Fruit fly (Drosophila melanogaster) whole organism, wandering third instar larva: Measurements from ENCODE around the gene CG4666.

Source experiments
- Abd-B ChIP-seq: fragments of >200 bp; optimal IDR thresholded peaks from 2 replicates; lab custom pipeline; 2017; ENCODE audit warnings: missing biosample characterization, missing genetic modification characterization
- CG32264 ChIP-seq: fragments of 200-800 bp; sonication (Bioruptor generic); optimal IDR thresholded peaks from 2 replicates; lab custom pipeline; 2016; ENCODE audit warnings: missing biosample characterization, missing genetic modification characterization
- CG9705 ChIP-seq: fragments of 200-800 bp; sonication (Bioruptor generic); optimal IDR thresholded peaks from 2 replicates; lab custom pipeline; 2018; ENCODE audit warnings: missing biosample characterization, mild to moderate bottlenecking, missing genetic modification characterization
- CrebA ChIP-seq: fragments of 200-800 bp; sonication (Bioruptor generic); optimal IDR thresholded peaks from 2 replicates; lab custom pipeline; 2016; ENCODE audit warnings: missing biosample characterization, mild to moderate bottlenecking, missing genetic modification characterization, borderline replicate concordance
- Dfd ChIP-seq: fragments of >200 bp; optimal IDR thresholded peaks from 2 replicates; lab custom pipeline; 2017; ENCODE audit warnings: missing biosample characterization, missing genetic modification characterization
- Dif ChIP-seq: fragments of 200-275, 200-300 bp; sonication (Bioruptor generic); optimal IDR thresholded peaks from 2 replicates; lab custom pipeline; 2018; ENCODE audit warnings: missing biosample characterization, missing genetic modification characterization; ENCODE audit not compliant: partially characterized antibody
- GATAd ChIP-seq: sonication (Bioruptor generic); optimal IDR thresholded peaks from 2 replicates; lab custom pipeline; 2016; ENCODE audit warnings: missing biosample characterization, missing genetic modification characterization
- HLH106 ChIP-seq: fragments of 200-800 bp; optimal IDR thresholded peaks from 3 replicates; lab custom pipeline; 2019; ENCODE audit warnings: missing biosample characterization, mild to moderate bottlenecking, missing genetic modification characterization, moderate library complexity
- Hr78 ChIP-seq: fragments of >200 bp; optimal IDR thresholded peaks from 2 replicates; lab custom pipeline; 2017; ENCODE audit warnings: missing biosample characterization, missing genetic modification characterization
- Hr83 ChIP-seq: fragments of 200-300 bp; sonication (Bioruptor generic); optimal IDR thresholded peaks from 2 replicates; lab custom pipeline; 2016; ENCODE audit warnings: missing biosample characterization, mild to moderate bottlenecking, missing genetic modification characterization, moderate library complexity; ENCODE audit not compliant: poor library complexity, severe bottlenecking
- Mio ChIP-seq: sonication (Bioruptor generic); optimal IDR thresholded peaks from 2 replicates; lab custom pipeline; 2016; ENCODE audit warnings: missing biosample characterization, missing genetic modification characterization
- Myc ChIP-seq: fragments of >200 bp; optimal IDR thresholded peaks from 2 replicates; lab custom pipeline; 2017
- N ChIP-seq: fragments of >200 bp; optimal IDR thresholded peaks from 2 replicates; lab custom pipeline; 2018; ENCODE audit warnings: missing biosample characterization, missing external identifiers, missing genetic modification characterization
- OdsH ChIP-seq: fragments of 200-800 bp; sonication (Bioruptor generic); optimal IDR thresholded peaks from 2 replicates; lab custom pipeline; 2016; ENCODE audit warnings: missing biosample characterization, mild to moderate bottlenecking, missing genetic modification characterization
- Sp1 ChIP-seq: fragments of 200-800 bp; sonication (Bioruptor generic); optimal IDR thresholded peaks from 3 replicates; lab custom pipeline; 2019; ENCODE audit warnings: missing biosample characterization, mild to moderate bottlenecking, missing genetic modification characterization, moderate library complexity
- br ChIP-seq: fragments of 200-800 bp; sonication (Bioruptor generic); optimal IDR thresholded peaks from 2 replicates; lab custom pipeline; 2016; ENCODE audit warnings: missing biosample characterization, missing genetic modification characterization
- brk ChIP-seq: fragments of 200-800 bp; sonication (Bioruptor generic); optimal IDR thresholded peaks from 2 replicates; lab custom pipeline; 2016; ENCODE audit warnings: missing biosample characterization, mild to moderate bottlenecking, missing genetic modification characterization
- dl ChIP-seq, 2 experiments: fragments of 175-275, 200-275 bp in 1 of 2; fragments of 200-275 bp in 1 of 2; sonication (Bioruptor generic); optimal IDR thresholded peaks; lab custom pipeline; 2018; ENCODE audit warnings: mild to moderate bottlenecking in 2 of 2, missing biosample characterization in 2 of 2, missing genetic modification characterization in 2 of 2, moderate library complexity in 2 of 2; ENCODE audit not compliant: partially characterized antibody in 2 of 2, insufficient read depth in 1 of 2
- dmrt93B ChIP-seq: fragments of 200-800 bp; sonication (Bioruptor generic); optimal IDR thresholded peaks from 2 replicates; lab custom pipeline; 2018; ENCODE audit warnings: missing biosample characterization, mild to moderate bottlenecking, missing genetic modification characterization
- ey ChIP-seq: fragments of 200-800 bp; sonication (Bioruptor generic); optimal IDR thresholded peaks from 2 replicates; lab custom pipeline; 2016; ENCODE audit warnings: missing biosample characterization, missing genetic modification characterization
- foxo ChIP-seq, 2 experiments: fragments of 200-800 bp; sonication (Bioruptor generic); optimal IDR thresholded peaks; 2 replicates in 1 of 2; 3 replicates in 1 of 2; lab custom pipeline; 2016 to 2017; ENCODE audit warnings: missing biosample characterization in 2 of 2, missing genetic modification characterization in 2 of 2
- fru ChIP-seq: fragments of 200-800 bp; sonication (Bioruptor generic); optimal IDR thresholded peaks from 3 replicates; lab custom pipeline; 2016; ENCODE audit warnings: missing biosample characterization, mild to moderate bottlenecking, missing genetic modification characterization
- h ChIP-seq: fragments of 200-800 bp; sonication (Bioruptor generic); optimal IDR thresholded peaks from 3 replicates; lab custom pipeline; 2016; ENCODE audit warnings: missing biosample characterization, mild to moderate bottlenecking, missing genetic modification characterization
- jim ChIP-seq: fragments of 175-275, 200-325 bp; sonication (Bioruptor generic); optimal IDR thresholded peaks from 2 replicates; lab custom pipeline; 2016; ENCODE audit warnings: missing biosample characterization, mild to moderate bottlenecking, missing genetic modification characterization
- lola ChIP-seq: fragments of >200 bp; optimal IDR thresholded peaks from 2 replicates; lab custom pipeline; 2017; ENCODE audit warnings: missing biosample characterization, missing genetic modification characterization
- pan ChIP-seq: fragments of >200 bp; optimal IDR thresholded peaks from 2 replicates; lab custom pipeline; 2017
- psq ChIP-seq: fragments of 200-800 bp; sonication (Bioruptor generic); optimal IDR thresholded peaks from 3 replicates; lab custom pipeline; 2017; ENCODE audit warnings: missing biosample characterization, mild to moderate bottlenecking, missing genetic modification characterization, moderate library complexity
- rgr ChIP-seq: fragments of 200-800 bp; sonication (Bioruptor generic); optimal IDR thresholded peaks from 3 replicates; lab custom pipeline; 2016; ENCODE audit warnings: missing biosample characterization, mild to moderate bottlenecking, missing genetic modification characterization
- sage ChIP-seq: fragments of 200-800 bp; sonication (Bioruptor generic); optimal IDR thresholded peaks from 2 replicates; lab custom pipeline; 2016; ENCODE audit warnings: missing biosample characterization, mild to moderate bottlenecking, missing genetic modification characterization
- sv ChIP-seq: fragments of 200-800 bp; sonication (Bioruptor generic); optimal IDR thresholded peaks from 3 replicates; lab custom pipeline; 2016; ENCODE audit warnings: missing biosample characterization, missing genetic modification characterization
- tai ChIP-seq: sonication (Bioruptor generic); optimal IDR thresholded peaks from 2 replicates; lab custom pipeline; 2016; ENCODE audit warnings: missing biosample characterization, missing genetic modification characterization
- usp ChIP-seq: fragments of >200 bp; optimal IDR thresholded peaks from 2 replicates; lab custom pipeline; 2017; ENCODE audit warnings: missing biosample characterization, missing genetic modification characterization

CG4666 gene

DNA sequence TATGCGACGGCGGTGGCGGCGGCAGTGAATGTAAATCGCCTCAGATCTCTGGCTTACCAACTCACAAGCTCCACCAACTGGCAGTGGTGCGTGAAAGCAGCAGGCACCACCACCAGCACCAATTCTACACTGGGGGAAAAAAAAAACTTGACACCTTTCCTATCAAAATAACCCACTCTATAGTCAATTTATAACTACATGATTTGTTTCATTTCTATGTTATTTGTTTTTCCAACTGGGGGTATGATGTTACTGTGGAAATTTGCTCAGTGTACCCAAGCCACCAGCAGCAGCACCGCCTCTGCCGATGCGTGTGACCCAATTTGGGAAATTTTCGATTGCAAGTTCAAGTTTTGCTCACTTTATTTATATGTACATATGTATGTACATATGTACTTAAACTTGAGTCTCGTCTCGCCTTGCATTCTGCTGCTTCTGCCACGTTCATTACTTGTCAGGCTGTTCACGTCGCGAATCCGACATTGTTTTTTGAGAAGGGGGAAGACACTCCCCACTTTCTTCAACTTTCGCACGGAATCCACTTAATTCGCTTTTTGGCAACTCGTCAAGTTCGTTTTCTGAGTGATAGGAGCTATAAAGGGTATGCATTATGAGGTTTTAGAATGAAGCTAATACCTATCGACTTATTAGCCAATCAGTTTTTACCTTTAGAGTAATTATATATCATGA is 18.3 kb downstream of the CG4666 start:
- TF ChIP-seq br (GFP tag; lab: Kevin White, UChicago), result peak; percentile 47
- TF ChIP-seq HLH106 (tag; lab: Kevin White, UChicago), result peak; percentile 5
- TF ChIP-seq Myc, result no peak
- TF ChIP-seq h (GFP tag; lab: Kevin White, UChicago), result peak; percentile 62
- peak; percentile 49 for TF ChIP-seq ey
- peak; percentile 1 for TF ChIP-seq psq (GFP tag; lab: Kevin White, UChicago)
- peak; percentile 71 for TF ChIP-seq fru (GFP tag; lab: Kevin White, UChicago)
- TF ChIP-seq Sp1 (GFP tag; lab: Kevin White, UChicago), result peak; percentile 1
- no peak for TF ChIP-seq Dif
- TF ChIP-seq OdsH (GFP tag; lab: Kevin White, UChicago), result peak; percentile 18
- TF ChIP-seq Hr83, result no peak
- TF ChIP-seq CG32264 (GFP tag; lab: Kevin White, UChicago), result no peak
- TF ChIP-seq dmrt93B, result peak; percentile 20
- TF ChIP-seq foxo (GFP tag; optimal IDR thresholded peaks at IDR 0.05; lab: Kevin White, UChicago), result peak in 1 of 2 experiments; percentile 63
- TF ChIP-seq Hr78 (GFP tag; lab: Kevin White, UChicago), result no peak
- peak; percentile 52 for TF ChIP-seq rgr (GFP tag; lab: Kevin White, UChicago)

- no peak for TF ChIP-seq ey
- no peak for TF ChIP-seq rgr (GFP tag; lab: Kevin White, UChicago)
- TF ChIP-seq h (GFP tag; lab: Kevin White, UChicago), result no peak
- no peak for TF ChIP-seq CG32264 (GFP tag; lab: Kevin White, UChicago)
- TF ChIP-seq Dfd (GFP tag; lab: Kevin White, UChicago), result no peak
- no peak for TF ChIP-seq Abd-B (GFP tag; lab: Kevin White, UChicago)
- TF ChIP-seq sage (GFP tag; lab: Kevin White, UChicago), result no peak
- TF ChIP-seq tai (GFP tag; lab: Kevin White, UChicago), result no peak
- TF ChIP-seq lola (GFP tag; lab: Kevin White, UChicago), result no peak
Measured at dm6 chrX:6054031-6054430, 23.6 kb downstream of the CG4666 start.

DNA sequence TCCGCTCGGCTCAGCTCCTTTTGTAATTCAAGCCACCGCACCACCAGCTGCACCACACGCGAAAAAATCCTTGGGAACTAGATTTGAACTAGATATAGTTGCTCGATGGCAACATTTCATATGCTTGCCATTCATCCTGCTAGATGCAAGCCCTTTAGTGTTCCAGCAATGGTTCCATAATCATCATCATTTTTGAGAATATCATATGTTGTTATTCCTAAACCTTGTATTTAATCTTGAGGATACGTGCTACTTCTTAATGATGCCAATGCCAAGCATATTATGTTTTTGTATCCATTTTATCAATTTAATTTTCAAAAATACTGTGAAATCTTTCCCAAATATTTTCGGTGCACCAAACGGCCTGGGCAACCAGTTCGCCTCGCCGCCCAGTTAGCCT is 24.7 kb downstream of the CG4666 start:
- TF ChIP-seq br (GFP tag; lab: Kevin White, UChicago), result no peak
- no peak for TF ChIP-seq Abd-B (GFP tag; lab: Kevin White, UChicago)
- TF ChIP-seq Dif, result no peak
- TF ChIP-seq, all 38 proteins: peak for 0

DNA sequence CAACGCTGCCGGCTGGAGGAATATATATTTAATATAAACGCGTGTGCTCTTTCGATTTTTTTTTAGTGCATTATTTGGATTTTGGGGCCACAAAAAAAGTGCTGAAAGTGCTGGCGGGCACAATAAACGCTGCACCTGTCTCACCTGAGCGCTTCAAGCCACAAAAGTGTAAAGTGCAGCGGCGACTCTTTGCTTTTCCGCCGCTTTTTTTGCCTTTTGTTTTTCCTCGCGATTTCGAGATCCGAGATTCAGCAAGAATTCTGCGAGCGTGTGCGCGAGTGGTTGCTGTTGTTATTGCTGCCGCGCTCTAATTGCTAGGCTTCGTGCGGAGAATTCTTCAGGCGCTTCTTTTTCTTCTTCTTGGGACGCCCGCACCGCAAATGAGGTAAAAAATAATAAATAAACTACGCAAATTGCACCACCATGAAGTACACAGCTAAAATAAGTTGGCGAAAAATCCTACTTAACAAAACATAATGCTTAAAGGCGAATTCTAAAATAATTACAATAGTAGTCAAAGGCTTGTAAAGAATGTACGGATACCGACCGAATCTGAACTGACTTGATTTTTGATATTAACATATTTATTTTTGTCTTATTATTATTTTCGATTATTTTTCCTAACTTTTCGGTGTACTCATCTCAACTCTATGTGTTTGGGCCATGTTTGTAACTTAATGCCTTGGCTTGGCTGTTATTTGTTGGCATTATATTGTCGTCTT is 26.5 kb downstream of the CG4666 start:
- TF ChIP-seq psq (GFP tag; lab: Kevin White, UChicago) (no peak), Abd-B (GFP tag; lab: Kevin White, UChicago) (no peak), CG32264 (GFP tag; lab: Kevin White, UChicago) (no peak), jim (GFP tag; lab: Kevin White, UChicago) (no peak), tai (GFP tag; lab: Kevin White, UChicago) (no peak), dl (GFP tag; optimal IDR thresholded peaks at IDR 0.05; lab: Kevin White, UChicago; ENCODE audit: insufficient read depth in 1 of 2, partially characterized antibody in 2 of 2) (no peak), brk (GFP tag; lab: Kevin White, UChicago) (no peak), HLH106 (tag; lab: Kevin White, UChicago) (no peak), fru (GFP tag; lab: Kevin White, UChicago) (no peak), usp (GFP tag; lab: Kevin White, UChicago) (no peak), lola (GFP tag; lab: Kevin White, UChicago) (no peak)

DNA sequence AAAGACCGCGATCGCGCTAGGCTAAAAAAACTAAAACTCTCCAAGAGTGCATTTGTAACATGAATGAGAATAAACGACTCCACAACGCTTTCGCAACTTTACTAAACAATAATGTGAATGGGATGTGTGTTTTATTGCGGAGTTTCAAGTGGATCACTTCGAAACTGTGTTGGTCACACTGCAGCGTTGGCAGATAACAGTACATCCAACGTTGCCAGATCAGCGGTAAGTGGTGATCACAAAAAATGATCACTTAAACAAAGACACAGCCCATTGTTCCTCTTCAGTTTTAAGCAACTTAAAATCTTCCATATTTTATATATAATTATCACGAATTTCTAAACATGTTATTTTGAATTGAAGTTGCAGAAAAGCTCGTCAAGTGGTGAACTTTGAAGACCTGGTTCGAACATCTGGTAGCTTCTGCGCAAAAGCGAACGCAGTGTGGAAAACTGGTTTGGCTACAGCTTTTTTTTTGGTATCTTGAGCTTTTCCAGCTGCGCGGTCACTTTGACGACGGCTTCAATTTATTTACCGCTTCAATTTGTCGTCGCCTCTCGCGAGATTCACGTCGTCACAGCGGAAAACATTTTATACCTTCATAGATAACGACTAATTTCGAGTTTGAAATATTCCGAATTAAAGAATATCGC is 27.2 kb downstream of the CG4666 start, which contains the start of gene CG5921:
Gene CG5921 (plus strand): TSS at position 547 of the 653 bp plus-strand sequence.
- TF ChIP-seq jim (GFP tag; lab: Kevin White, UChicago) (no peak), HLH106 (tag; lab: Kevin White, UChicago) (no peak), ey (no peak), N (no peak), Dfd (GFP tag; lab: Kevin White, UChicago) (no peak), lola (GFP tag; lab: Kevin White, UChicago) (no peak), Mio (GFP tag; lab: Kevin White, UChicago) (no peak), CG9705 (GFP tag; lab: Kevin White, UChicago) (no peak), CrebA (GFP tag; lab: Kevin White, UChicago) (no peak), sage (GFP tag; lab: Kevin White, UChicago) (no peak), Myc (no peak), OdsH (GFP tag; lab: Kevin White, UChicago) (no peak), h (GFP tag; lab: Kevin White, UChicago) (no peak), foxo (GFP tag; optimal IDR thresholded peaks at IDR 0.05; lab: Kevin White, UChicago) (no peak), pan (lab: Kevin White, UChicago) (no peak), sv (no peak), Hr83 (no peak), GATAd (GFP tag; lab: Kevin White, UChicago) (no peak)
- TF ChIP-seq, all 38 proteins: peak for 0
